Fruit fly (Drosophila melanogaster) whole organism, embryonic: Measurements from ENCODE around the gene CG2533.

Experiments
- CG11085 ChIP-seq: fragments of 200-800 bp; sonication (Bioruptor generic); IDR thresholded peaks from 2 replicates; pipeline ENCODE4 v1.3.6; 2022; ENCODE audit warnings: missing biosample characterization, missing genetic modification characterization
- CG11093 ChIP-seq: fragments of 200-800 bp; sonication (Bioruptor generic); IDR thresholded peaks from 3 replicates; pipeline ENCODE4 v1.3.6; 2022; ENCODE audit warnings: missing biosample characterization, missing genetic modification characterization
- CG11247 ChIP-seq: fragments of 200-800 bp; sonication (Bioruptor generic); IDR thresholded peaks from 2 replicates; pipeline ENCODE4 v1.3.6; 2022; ENCODE audit warnings: missing biosample characterization, missing genetic modification characterization
- CG1529 ChIP-seq: fragments of 200-800 bp; sonication (Bioruptor generic); optimal IDR thresholded peaks from 3 replicates; lab custom pipeline; 2018; ENCODE audit warnings: missing biosample characterization, missing genetic modification characterization
- CG17802 ChIP-seq: fragments of 200-800 bp; sonication (Bioruptor generic); optimal IDR thresholded peaks from 2 replicates; lab custom pipeline; 2018; ENCODE audit warnings: missing biosample characterization, mild to moderate bottlenecking, missing genetic modification characterization, moderate library complexity
- CG17912 ChIP-seq: fragments of 200-800 bp; sonication (Bioruptor generic); optimal IDR thresholded peaks from 2 replicates; lab custom pipeline; 2018; ENCODE audit warnings: missing biosample characterization, mild to moderate bottlenecking, missing genetic modification characterization
- CG18262 ChIP-seq: fragments of 200-800 bp; optimal IDR thresholded peaks from 3 replicates; lab custom pipeline; 2019; ENCODE audit warnings: missing biosample characterization, mild to moderate bottlenecking, missing genetic modification characterization, moderate library complexity
- CG2116 ChIP-seq: fragments of 200-800 bp; sonication (Bioruptor generic); optimal IDR thresholded peaks from 3 replicates; lab custom pipeline; 2018; ENCODE audit warnings: missing biosample characterization, mild to moderate bottlenecking, missing genetic modification characterization
- CG2202 ChIP-seq: fragments of 200-800 bp; sonication (Bioruptor generic); optimal IDR thresholded peaks from 2 replicates; lab custom pipeline; 2018; ENCODE audit warnings: missing biosample characterization, mild to moderate bottlenecking, missing genetic modification characterization
- CG2712 ChIP-seq: fragments of 200-800 bp; optimal IDR thresholded peaks from 3 replicates; lab custom pipeline; 2019; ENCODE audit warnings: missing biosample characterization, mild to moderate bottlenecking, missing genetic modification characterization, moderate library complexity
- CG30431 ChIP-seq: fragments of 200-800 bp; sonication (Bioruptor generic); optimal IDR thresholded peaks from 2 replicates; lab custom pipeline; 2017; ENCODE audit warnings: missing biosample characterization, missing genetic modification characterization
- CG31224 ChIP-seq: fragments of 200-800 bp; sonication (Bioruptor generic); IDR thresholded peaks from 2 replicates; pipeline ENCODE4 v1.3.6; 2022; ENCODE audit warnings: missing biosample characterization, missing genetic modification characterization
- CG31441 ChIP-seq: fragments of 200-800 bp; sonication (Bioruptor generic); IDR thresholded peaks from 2 replicates; pipeline ENCODE4 v1.3.6; 2022; ENCODE audit warnings: missing biosample characterization, missing genetic modification characterization
- CG32772 ChIP-seq: fragments of 200-800 bp; sonication (Bioruptor generic); IDR thresholded peaks from 2 replicates; pipeline ENCODE4 v1.3.6; 2022; ENCODE audit warnings: missing biosample characterization, missing genetic modification characterization
- CG3847 ChIP-seq: fragments of 200-800 bp; sonication (Bioruptor generic); IDR thresholded peaks from 2 replicates; pipeline ENCODE4 v1.3.6; 2022; ENCODE audit warnings: missing biosample characterization, missing genetic modification characterization
- CG4328 ChIP-seq: fragments of 200-800 bp; sonication (Bioruptor generic); optimal IDR thresholded peaks from 3 replicates; lab custom pipeline; 2017; ENCODE audit warnings: missing biosample characterization, missing genetic modification reagents, missing genetic modification characterization
- CG4360 ChIP-seq: fragments of 200-800 bp; sonication (Bioruptor generic); IDR thresholded peaks from 2 replicates; pipeline ENCODE4 v1.3.6; 2022; ENCODE audit warnings: missing biosample characterization, missing genetic modification characterization
- CG7556 ChIP-seq: fragments of 200-800 bp; sonication (Bioruptor generic); optimal IDR thresholded peaks from 2 replicates; lab custom pipeline; 2017; ENCODE audit warnings: missing biosample characterization, mild to moderate bottlenecking, missing genetic modification characterization
- CG8290 ChIP-seq, 3 experiments: fragments of 200-800 bp; sonication (Bioruptor generic); optimal IDR thresholded peaks; 2 replicates each; lab custom pipeline; 2016 to 2019; ENCODE audit warnings: missing biosample characterization in 3 of 3, missing genetic modification characterization in 3 of 3, mild to moderate bottlenecking in 2 of 3, moderate library complexity in 1 of 3
- Dref ChIP-seq: fragments of 200-800 bp; sonication (Bioruptor generic); IDR thresholded peaks from 2 replicates; pipeline ENCODE4 v1.3.6; 2022; ENCODE audit warnings: missing biosample characterization, missing genetic modification characterization
- Drgx ChIP-seq: fragments of 200-800 bp; sonication (Bioruptor generic); IDR thresholded peaks from 2 replicates; pipeline ENCODE4 v1.3.6; 2022; ENCODE audit warnings: missing biosample characterization, missing genetic modification characterization
- Ets65A ChIP-seq: fragments of 200-800 bp; sonication (Bioruptor generic); peaks from one replicate; lab custom pipeline; 2016; ENCODE audit warnings: missing biosample characterization, missing genetic modification characterization
- Fer3 ChIP-seq: fragments of 200-800 bp; sonication (Bioruptor generic); optimal IDR thresholded peaks from 2 replicates; lab custom pipeline; 2018; ENCODE audit warnings: missing biosample characterization, mild to moderate bottlenecking, missing genetic modification characterization, moderate library complexity
- Gsc ChIP-seq: fragments of 200-800 bp; sonication (Bioruptor generic); IDR thresholded peaks from 2 replicates; pipeline ENCODE4 v1.3.6; 2022; ENCODE audit warnings: missing biosample characterization, missing genetic modification characterization
- HLH54F ChIP-seq: fragments of 200-800 bp; sonication (Bioruptor generic); optimal IDR thresholded peaks from 3 replicates; lab custom pipeline; 2016; ENCODE audit warnings: missing biosample characterization, missing genetic modification characterization
- Hmx ChIP-seq: fragments of 200-800 bp; sonication (Bioruptor generic); optimal IDR thresholded peaks from 2 replicates; lab custom pipeline; 2016; ENCODE audit warnings: missing biosample characterization, missing genetic modification characterization
- MESR4 ChIP-seq: fragments of 200-800 bp; sonication (Bioruptor generic); optimal IDR thresholded peaks from 2 replicates; lab custom pipeline; 2018; ENCODE audit warnings: missing biosample characterization, mild to moderate bottlenecking, missing genetic modification characterization, moderate library complexity
- Six4 ChIP-seq: fragments of 200-800 bp; sonication (Bioruptor generic); optimal IDR thresholded peaks from 2 replicates; lab custom pipeline; 2016; ENCODE audit warnings: missing biosample characterization, missing genetic modification characterization
- ab ChIP-seq: fragments of 200-800 bp; sonication (Bioruptor generic); optimal IDR thresholded peaks from 2 replicates; lab custom pipeline; 2016; ENCODE audit warnings: missing biosample characterization, missing genetic modification characterization
- abd-A ChIP-seq: fragments of 200-800 bp; sonication (Bioruptor generic); optimal IDR thresholded peaks from 3 replicates; lab custom pipeline; 2019; ENCODE audit warnings: missing biosample characterization, mild to moderate bottlenecking, missing genetic modification characterization, moderate library complexity
- al ChIP-seq: fragments of 200-800 bp; sonication (Bioruptor generic); IDR thresholded peaks from 2 replicates; pipeline ENCODE4 v1.3.6; 2022; ENCODE audit warnings: missing biosample characterization, missing genetic modification characterization
- bowl ChIP-seq: fragments of 200-800 bp; sonication (Bioruptor generic); IDR thresholded peaks from 2 replicates; pipeline ENCODE4 v1.3.6; 2022; ENCODE audit warnings: missing biosample characterization, missing genetic modification characterization
- bsh ChIP-seq, 2 experiments: fragments of 200-800 bp; sonication (Bioruptor generic); optimal IDR thresholded peaks; 2 replicates each; lab custom pipeline; 2017 to 2018; ENCODE audit warnings: mild to moderate bottlenecking in 2 of 2, missing biosample characterization in 2 of 2, missing genetic modification characterization in 2 of 2, moderate library complexity in 1 of 2
- chn ChIP-seq: fragments of 200-800 bp; sonication (Bioruptor generic); optimal IDR thresholded peaks from 2 replicates; lab custom pipeline; 2016; ENCODE audit warnings: missing biosample characterization, missing genetic modification characterization
- cwo ChIP-seq: fragments of 200-800 bp; sonication (Bioruptor generic); optimal IDR thresholded peaks from 3 replicates; lab custom pipeline; 2017; ENCODE audit warnings: missing biosample characterization, missing genetic modification characterization, mild to moderate bottlenecking, moderate library complexity, missing genetic modification reagents
- da ChIP-seq: fragments of 200-800 bp; sonication (Bioruptor generic); optimal IDR thresholded peaks from 2 replicates; lab custom pipeline; 2016; ENCODE audit warnings: missing biosample characterization, missing genetic modification characterization
- exex ChIP-seq: fragments of 200-800 bp; sonication (Bioruptor generic); optimal IDR thresholded peaks from 4 replicates; lab custom pipeline; 2018; ENCODE audit warnings: missing biosample characterization, mild to moderate bottlenecking, missing genetic modification characterization, moderate library complexity
- fd64A ChIP-seq: fragments of 200-800 bp; sonication (Bioruptor generic); optimal IDR thresholded peaks from 3 replicates; lab custom pipeline; 2018; ENCODE audit warnings: missing biosample characterization, mild to moderate bottlenecking, missing genetic modification characterization
- hb ChIP-seq: fragments of 200-800 bp; sonication (Bioruptor generic); IDR thresholded peaks from 3 replicates; pipeline ENCODE4 v1.3.6; 2022; ENCODE audit warnings: missing biosample characterization, missing genetic modification characterization; ENCODE audit not compliant: partially characterized antibody
- ken ChIP-seq: fragments of 200-800 bp; sonication (Bioruptor generic); IDR thresholded peaks from 3 replicates; pipeline ENCODE4 v1.3.6; 2022; ENCODE audit warnings: missing biosample characterization, missing genetic modification characterization
- luna ChIP-seq: fragments of 200-800 bp; sonication (Bioruptor generic); optimal IDR thresholded peaks from 2 replicates; lab custom pipeline; 2016; ENCODE audit warnings: missing biosample characterization, missing genetic modification characterization
- mam ChIP-seq: fragments of 200-800 bp; sonication (Bioruptor generic); optimal IDR thresholded peaks from 3 replicates; lab custom pipeline; 2016; ENCODE audit warnings: missing biosample characterization, missing genetic modification characterization
- mirr ChIP-seq: fragments of 200-800 bp; sonication (Bioruptor generic); optimal IDR thresholded peaks from 3 replicates; lab custom pipeline; 2018; ENCODE audit warnings: missing biosample characterization, mild to moderate bottlenecking, missing genetic modification characterization
- odd ChIP-seq: fragments of 200-800 bp; sonication (Bioruptor generic); optimal IDR thresholded peaks from 2 replicates; lab custom pipeline; 2017; ENCODE audit warnings: missing biosample characterization, mild to moderate bottlenecking, missing genetic modification characterization
- prd ChIP-seq, 3 experiments: fragments of >200 bp in 2 of 3; fragments of 200-800 bp in 1 of 3; sonication (Bioruptor generic) in 1 of 3; optimal IDR thresholded peaks in 2 of 3; IDR thresholded peaks in 1 of 3; 2 replicates in 2 of 3; 3 replicates in 1 of 3; pipeline versions ENCODE4 v1.3.6 to Lab custom; 2017 to 2022; ENCODE audit warnings: missing biosample characterization in 1 of 3, missing genetic modification characterization in 1 of 3
- shn ChIP-seq: fragments of 200-800 bp; sonication (Bioruptor generic); optimal IDR thresholded peaks from 3 replicates; lab custom pipeline; 2016; ENCODE audit warnings: missing biosample characterization, missing genetic modification characterization
- sisA ChIP-seq: fragments of 200-800 bp; sonication (Bioruptor generic); IDR thresholded peaks from 2 replicates; pipeline ENCODE4 v1.3.6; 2022; ENCODE audit warnings: missing biosample characterization, missing genetic modification characterization
- tgo ChIP-seq: fragments of 200-800 bp; sonication (Bioruptor generic); IDR thresholded peaks from 3 replicates; pipeline ENCODE4 v1.3.6; 2022; ENCODE audit warnings: missing biosample characterization, missing genetic modification characterization
- usp ChIP-seq: fragments of >200 bp; optimal IDR thresholded peaks from 2 replicates; lab custom pipeline; 2017; ENCODE audit warnings: missing biosample characterization, missing genetic modification characterization
- zf30C ChIP-seq: fragments of 200-800 bp; sonication (Bioruptor generic); optimal IDR thresholded peaks from 3 replicates; lab custom pipeline; 2018; ENCODE audit warnings: missing biosample characterization, mild to moderate bottlenecking, missing genetic modification characterization

Gene CG2533

DNA sequence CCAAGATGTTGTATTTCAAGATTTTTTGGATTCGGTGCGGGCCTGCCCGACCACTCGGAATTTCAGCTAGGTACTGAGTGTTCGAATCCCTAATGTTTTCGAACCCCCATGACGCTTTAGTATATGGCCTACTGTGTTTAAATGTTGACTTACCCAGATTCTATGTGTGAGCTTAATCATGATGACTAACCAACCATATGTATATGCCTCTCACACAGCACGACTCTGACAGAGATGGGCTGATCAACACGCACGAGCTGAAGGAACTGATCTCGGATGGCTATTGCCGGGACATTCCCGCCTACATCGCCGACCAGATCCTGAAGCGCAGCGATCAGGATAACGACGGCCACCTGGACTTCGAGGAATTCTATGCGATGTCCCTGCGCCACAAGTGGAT lies at the start of gene CG2533:
TSS of gene CG2533 (minus strand) at position 101 of the 400 bp plus-strand sequence.
- TF ChIP-seq hb (GFP tag; lab: Robert Waterston, UW), result no peak
- TF ChIP-seq CG2202 (tag; lab: Kevin White, UChicago), result no peak
- no peak for TF ChIP-seq fd64A
- no peak for TF ChIP-seq CG4360 (GFP tag; lab: Robert Waterston, UW)
- TF ChIP-seq Ets65A (GFP tag; lab: Kevin White, UChicago), result no peak
- TF ChIP-seq CG3847 (GFP tag; lab: Robert Waterston, UW), result no peak
- TF ChIP-seq CG1529 (GFP tag; lab: Kevin White, UChicago), result no peak
- TF ChIP-seq CG8290 (GFP tag; optimal IDR thresholded peaks at IDR 0.05; lab: Kevin White, UChicago), result no peak
- no peak for TF ChIP-seq CG8290 (tag; optimal IDR thresholded peaks at IDR 0.05; lab: Kevin White, UChicago)

DNA sequence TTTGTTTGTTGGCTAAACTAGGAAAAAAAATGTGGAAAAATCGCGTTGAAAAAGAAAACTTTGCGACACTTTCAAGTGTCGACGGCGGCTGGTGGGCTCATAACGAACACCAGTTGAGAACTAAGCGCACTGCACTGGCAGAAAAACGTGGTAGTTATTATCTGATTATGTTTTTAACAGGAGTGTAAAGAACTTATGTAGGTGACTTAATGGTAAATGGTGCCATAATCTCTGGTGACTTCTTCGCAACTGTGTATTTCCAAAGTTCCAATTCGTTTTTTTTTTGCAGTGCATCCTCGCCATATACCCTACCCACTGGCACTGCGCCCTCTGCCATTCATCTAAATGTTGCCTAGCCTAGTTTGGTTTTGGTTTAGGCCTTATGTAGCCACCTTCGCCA lies 49.0 kb upstream of the CG2533 start:
- TF ChIP-seq al (GFP tag; lab: Robert Waterston, UW), result no peak
- TF ChIP-seq CG17802 (tag; lab: Kevin White, UChicago), result no peak
- no peak for TF ChIP-seq Gsc (GFP tag; lab: Robert Waterston, UW)
- TF ChIP-seq sisA, result peak; percentile 33; the same call in 1 of the 2 replicates
- no peak for TF ChIP-seq HLH54F (GFP tag; lab: Kevin White, UChicago)
- no peak for TF ChIP-seq CG11093 (GFP tag; lab: Robert Waterston, UW)
- TF ChIP-seq prd (optimal IDR thresholded peaks at IDR 0.05; lab: Kevin White, UChicago), result no peak
- TF ChIP-seq prd (GFP tag; IDR thresholded peaks at IDR 0.05; lab: Robert Waterston, UW), result peak; percentile 56; the same call in 2 of the 3 replicates
- TF ChIP-seq CG3847 (GFP tag; lab: Robert Waterston, UW), result no peak
- no peak for TF ChIP-seq CG31224 (GFP tag; lab: Robert Waterston, UW)
- no peak for TF ChIP-seq luna
- no peak for TF ChIP-seq CG11247 (GFP tag; lab: Robert Waterston, UW)
- TF ChIP-seq CG7556 (GFP tag; lab: Kevin White, UChicago), result peak; percentile 4
- peak; percentile 5 for TF ChIP-seq CG30431
- TF ChIP-seq CG11085, result no peak
- TF ChIP-seq odd (GFP tag; lab: Kevin White, UChicago), result no peak
- TF ChIP-seq CG2116 (GFP tag; lab: Kevin White, UChicago), result no peak
- TF ChIP-seq CG4328 (GFP tag; lab: Kevin White, UChicago), result no peak
- TF ChIP-seq mirr (GFP tag; lab: Kevin White, UChicago), result no peak
- TF ChIP-seq CG32772 (GFP tag; lab: Robert Waterston, UW), result no peak
- TF ChIP-seq CG17912, result no peak
- no peak for TF ChIP-seq exex (tag; lab: Kevin White, UChicago)
- no peak for TF ChIP-seq ab (GFP tag; lab: Kevin White, UChicago)
- peak; percentile 1 for TF ChIP-seq cwo (GFP tag; lab: Kevin White, UChicago)
- TF ChIP-seq tgo (GFP tag; lab: Robert Waterston, UW), result no peak
- TF ChIP-seq Drgx (GFP tag; lab: Robert Waterston, UW), result peak; percentile 78
- TF ChIP-seq Hmx, result no peak
- no peak for TF ChIP-seq usp (GFP tag; lab: Kevin White, UChicago)
- no peak for TF ChIP-seq CG2202 (tag; lab: Kevin White, UChicago)
- TF ChIP-seq CG2712 (tag; lab: Kevin White, UChicago), result no peak
- TF ChIP-seq ken (GFP tag; lab: Robert Waterston, UW), result 0 out of 3 replicates have a peak, but pooled peaks have one; percentile 57
- no peak for TF ChIP-seq da (GFP tag; lab: Kevin White, UChicago)
- no peak for TF ChIP-seq shn (GFP tag; lab: Kevin White, UChicago)
- no peak for TF ChIP-seq Fer3 (tag; lab: Kevin White, UChicago)
- peak in 1 of 2 experiments; percentile 47 for TF ChIP-seq bsh (GFP tag; optimal IDR thresholded peaks at IDR 0.05; lab: Kevin White, UChicago)
- TF ChIP-seq bowl (GFP tag; lab: Robert Waterston, UW), result no peak
- no peak for TF ChIP-seq CG18262
- no peak for TF ChIP-seq abd-A (tag; lab: Kevin White, UChicago)
- peak; percentile 8 for TF ChIP-seq mam (GFP tag; lab: Kevin White, UChicago)
- TF ChIP-seq chn (GFP tag; lab: Kevin White, UChicago), result no peak
- peak; percentile 36; the same call in 1 of the 2 replicates for TF ChIP-seq CG31441
- TF ChIP-seq Six4, result no peak
- no peak for TF ChIP-seq zf30C (GFP tag; lab: Kevin White, UChicago)
- no peak for TF ChIP-seq MESR4 (GFP tag; lab: Kevin White, UChicago)
- no peak for TF ChIP-seq Dref
